Worm (Caenorhabditis elegans) whole organism, midembryonic: ENCODE data around the gene C33G3.6.

Experiments used
- T22C8.4 ChIP-seq: fragments of 200-800 bp; sonication (Bioruptor generic); IDR thresholded peaks from 2 replicates; pipeline ENCODE4 v1.3.6; 2022; ENCODE audit warnings: missing genetic modification characterization, missing compliant biosample characterization
- cog-1 ChIP-seq: sonication (generic microtip); optimal IDR thresholded peaks from 2 replicates; lab custom pipeline; 2016; ENCODE audit warnings: missing genetic modification characterization, missing compliant biosample characterization
- flt-1 ChIP-seq: fragments of 200-800 bp; sonication (Bioruptor generic); IDR thresholded peaks from 2 replicates; pipeline ENCODE4 v1.3.6; 2022; ENCODE audit warnings: missing genetic modification characterization, missing compliant biosample characterization
- klf-2 ChIP-seq: fragments of 200-800 bp; sonication (Bioruptor generic); conservative IDR thresholded peaks from 2 replicates; pipeline ENCODE4 v1.3.6; 2022; ENCODE audit warnings: missing genetic modification reagents, missing genetic modification characterization, missing compliant biosample characterization
- med-1 ChIP-seq: sonication (generic microtip); optimal IDR thresholded peaks from 2 replicates; lab custom pipeline; 2017; ENCODE audit warnings: missing genetic modification characterization, mild to moderate bottlenecking, missing compliant biosample characterization, antibody characterized with exemption, missing genetic modification reagents; ENCODE audit not compliant: insufficient read depth
- ref-1 ChIP-seq: fragments of 200-800 bp; sonication (Bioruptor generic); conservative IDR thresholded peaks from 2 replicates; pipeline ENCODE4 v1.3.6; 2022; ENCODE audit warnings: missing genetic modification reagents, missing genetic modification characterization, missing compliant biosample characterization
- tab-1 ChIP-seq: fragments of 200-800 bp; sonication (Bioruptor generic); IDR thresholded peaks from 2 replicates; pipeline ENCODE4 v1.3.6; 2022; ENCODE audit warnings: missing genetic modification characterization, missing compliant biosample characterization
- ztf-23 ChIP-seq: fragments of 200-800 bp; sonication (Bioruptor generic); IDR thresholded peaks from 2 replicates; pipeline ENCODE4 v1.3.6; 2022; ENCODE audit warnings: missing genetic modification reagents, missing genetic modification characterization, missing compliant biosample characterization
- ztf-29 ChIP-seq: fragments of 200-800 bp; sonication (Bioruptor generic); IDR thresholded peaks from 2 replicates; pipeline ENCODE4 v1.3.6; 2022; ENCODE audit warnings: missing genetic modification reagents, missing genetic modification characterization, missing compliant biosample characterization

Gene C33G3.6

ce11 chrX:14063830-14064229 lies 20.3 kb downstream of the C33G3.6 start:
- peak; percentile 96 for TF ChIP-seq T22C8.4 (GFP tag; lab: Robert Waterston, UW)
- peak; percentile 99 for TF ChIP-seq flt-1 (GFP tag; lab: Robert Waterston, UW)
- peak; percentile 96 for TF ChIP-seq ztf-23
- peak; percentile 98 for TF ChIP-seq tab-1
- TF ChIP-seq med-1 (GFP tag; lab: Kevin White, UChicago), result peak; percentile 84
- TF ChIP-seq ref-1 (GFP tag; lab: Robert Waterston, UW), result peak; percentile 97
- peak; percentile 97 for TF ChIP-seq ztf-29
- peak; percentile 88 for TF ChIP-seq cog-1
- TF ChIP-seq klf-2 (GFP tag; lab: Robert Waterston, UW), result peak; percentile 96

ce11 chrX:14062771-14063170 lies 21.4 kb downstream of the C33G3.6 start:
- TF ChIP-seq ztf-29, result no peak
- no peak for TF ChIP-seq ztf-23
- TF ChIP-seq cog-1, result no peak
- TF ChIP-seq T22C8.4 (GFP tag; lab: Robert Waterston, UW), result no peak
- no peak for TF ChIP-seq ref-1 (GFP tag; lab: Robert Waterston, UW)
- no peak for TF ChIP-seq klf-2 (GFP tag; lab: Robert Waterston, UW)
- TF ChIP-seq flt-1 (GFP tag; lab: Robert Waterston, UW), result no peak
- no peak for TF ChIP-seq tab-1
- TF ChIP-seq med-1 (GFP tag; lab: Kevin White, UChicago), result no peak

- TF ChIP-seq T22C8.4 (GFP tag; lab: Robert Waterston, UW) (no peak), ref-1 (GFP tag; lab: Robert Waterston, UW) (no peak), flt-1 (GFP tag; lab: Robert Waterston, UW) (no peak), cog-1 (no peak), ztf-23 (no peak), med-1 (GFP tag; lab: Kevin White, UChicago) (no peak)
Observed at ce11 chrX:14056527-14056926, 27.6 kb downstream of the C33G3.6 start.

- TF ChIP-seq ztf-29, result no peak
- no peak for TF ChIP-seq flt-1 (GFP tag; lab: Robert Waterston, UW)
- no peak for TF ChIP-seq med-1 (GFP tag; lab: Kevin White, UChicago)
- TF ChIP-seq ref-1 (GFP tag; lab: Robert Waterston, UW), result no peak
- TF ChIP-seq T22C8.4 (GFP tag; lab: Robert Waterston, UW), result no peak
- TF ChIP-seq ztf-23, result no peak
- TF ChIP-seq klf-2 (GFP tag; lab: Robert Waterston, UW), result no peak
- no peak for TF ChIP-seq tab-1
- TF ChIP-seq cog-1, result no peak
Observed at ce11 chrX:14055715-14056114, 28.4 kb downstream of the C33G3.6 start.

- no peak for TF ChIP-seq cog-1
- no peak for TF ChIP-seq T22C8.4 (GFP tag; lab: Robert Waterston, UW)
- TF ChIP-seq klf-2 (GFP tag; lab: Robert Waterston, UW), result no peak
- TF ChIP-seq ztf-23, result 0 out of 2 replicates have a peak, but pooled peaks have one; percentile 11
Observed at ce11 chrX:14054799-14055198, 29.3 kb downstream of the C33G3.6 start.

- TF ChIP-seq med-1 (GFP tag; lab: Kevin White, UChicago) (no peak), T22C8.4 (GFP tag; lab: Robert Waterston, UW) (no peak), flt-1 (GFP tag; lab: Robert Waterston, UW) (no peak), klf-2 (GFP tag; lab: Robert Waterston, UW) (no peak), cog-1 (no peak), ztf-29 (no peak), tab-1 (no peak), ref-1 (GFP tag; lab: Robert Waterston, UW) (no peak), ztf-23 (no peak)
Observed at ce11 chrX:14053754-14054153, 30.4 kb downstream of the C33G3.6 start.

ce11 chrX:14049235-14049634 lies 34.9 kb downstream of the C33G3.6 start, which contains the start of gene dyc-1:
TSS of gene dyc-1 (plus strand) at chrX:14049535.
- TF ChIP-seq ztf-23 (0 out of 2 replicates have a peak, but pooled peaks have one; percentile 18), cog-1 (no peak), flt-1 (GFP tag; lab: Robert Waterston, UW) (no peak)

ce11 chrX:14047609-14048008 lies 36.5 kb downstream of the C33G3.6 start:
- TF ChIP-seq flt-1 (GFP tag; lab: Robert Waterston, UW) (no peak), ztf-29 (no peak), ref-1 (GFP tag; lab: Robert Waterston, UW) (no peak), ztf-23 (no peak), cog-1 (no peak), T22C8.4 (GFP tag; lab: Robert Waterston, UW) (no peak), tab-1 (no peak), med-1 (GFP tag; lab: Kevin White, UChicago) (no peak), klf-2 (GFP tag; lab: Robert Waterston, UW) (no peak)

ce11 chrX:14044362-14044761 lies 39.8 kb downstream of the C33G3.6 start:
- TF ChIP-seq T22C8.4 (GFP tag; lab: Robert Waterston, UW), result no peak
- no peak for TF ChIP-seq tab-1
- no peak for TF ChIP-seq cog-1
- TF ChIP-seq ref-1 (GFP tag; lab: Robert Waterston, UW), result no peak
- no peak for TF ChIP-seq med-1 (GFP tag; lab: Kevin White, UChicago)
- TF ChIP-seq ztf-23, result no peak
- TF ChIP-seq ztf-29, result no peak
- no peak for TF ChIP-seq flt-1 (GFP tag; lab: Robert Waterston, UW)
- no peak for TF ChIP-seq klf-2 (GFP tag; lab: Robert Waterston, UW)

ce11 chrX:14039293-14039692 lies 44.8 kb downstream of the C33G3.6 start:
- TF ChIP-seq ztf-29 (no peak), klf-2 (GFP tag; lab: Robert Waterston, UW) (no peak), tab-1 (no peak), T22C8.4 (GFP tag; lab: Robert Waterston, UW) (no peak)

- TF ChIP-seq ztf-29 (no peak), ref-1 (GFP tag; lab: Robert Waterston, UW) (no peak), T22C8.4 (GFP tag; lab: Robert Waterston, UW) (no peak), tab-1 (no peak), cog-1 (no peak), klf-2 (GFP tag; lab: Robert Waterston, UW) (no peak), ztf-23 (no peak), med-1 (GFP tag; lab: Kevin White, UChicago) (no peak), flt-1 (GFP tag; lab: Robert Waterston, UW) (no peak)
Observed at ce11 chrX:14033494-14033893, 50.6 kb downstream of the C33G3.6 start, which contains the start of gene arrd-25. TSS of gene arrd-25 (plus strand) at chrX:14033794.
